Worm (Caenorhabditis elegans): ENCODE data around the gene ZK816.1.

The ZK816.1 gene

ce11 chrX:3379114-3379513 lies 27.6 kb downstream of the ZK816.1 start, which contains the start of gene sorf-1:
TSS of gene sorf-1 (minus strand) at chrX:3379248.
- TF ChIP-seq aha-1 (tag) (peak; percentile 85), nhr-48 (tag; optimal IDR thresholded peaks at IDR 0.05) (no peak), snpc-4 (tag; optimal IDR thresholded peaks at IDR 0.05) (no peak), dmd-6 (GFP tag; IDR thresholded peaks at IDR 0.05) (peak; percentile 38), lin-13 (GFP tag; optimal IDR thresholded peaks at IDR 0.05) (no peak), snpc-1.2 (GFP tag; IDR thresholded peaks at IDR 0.05) (no peak), rbr-2 (tag; optimal IDR thresholded peaks at IDR 0.05) (peak; percentile 14), hlh-30 (tag; optimal IDR thresholded peaks at IDR 0.05; ENCODE audit: insufficient read depth) (peak; percentile 39), unc-130 (GFP tag; optimal IDR thresholded peaks at IDR 0.05) (peak; percentile 9), saeg-2 (GFP tag; IDR thresholded peaks at IDR 0.05) (no peak), mep-1 (tag; optimal IDR thresholded peaks at IDR 0.05) (peak; percentile 46), hif-1 (tag; optimal IDR thresholded peaks at IDR 0.05) (peak in 1 of 2 experiments; percentile 75), ceh-32 (tag; optimal IDR thresholded peaks at IDR 0.05; ENCODE audit: poor library complexity) (no peak), dpl-1 (GFP tag; optimal IDR thresholded peaks at IDR 0.05) (peak; percentile 41), mes-2 (tag; optimal IDR thresholded peaks at IDR 0.05; ENCODE audit: poor library complexity, severe bottlenecking) (peak; percentile 95), fkh-10 (GFP tag; optimal IDR thresholded peaks at IDR 0.05) (peak; percentile 12)

DNA sequence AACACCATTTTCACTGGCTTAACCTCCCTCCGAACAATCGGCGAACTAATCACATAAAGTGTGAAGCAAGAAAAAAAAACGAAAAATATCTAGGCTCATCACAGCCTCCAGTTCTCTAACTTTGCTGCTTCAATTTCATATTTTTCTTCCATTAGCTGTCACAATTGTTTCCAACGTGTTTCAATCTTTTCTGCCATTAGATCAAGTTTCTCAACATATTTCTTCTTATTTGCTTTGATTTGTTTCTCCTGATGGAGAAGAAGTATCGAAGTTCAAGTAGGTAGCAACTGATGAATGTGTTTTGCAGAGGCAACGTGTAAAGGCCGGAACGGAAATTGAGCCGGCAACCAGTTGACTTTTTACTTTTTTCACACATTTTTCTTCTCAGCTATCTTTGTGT lies 28.7 kb downstream of the ZK816.1 start, which contains the start of gene ZK563.7:
Gene ZK563.7, plus strand, starts transcription at position 301 of the 400 bp plus-strand sequence.
- TF ChIP-seq skn-1 (tag; optimal IDR thresholded peaks at IDR 0.05) (no peak), rbr-2 (tag; optimal IDR thresholded peaks at IDR 0.05) (no peak), zfp-2 (tag; optimal IDR thresholded peaks at IDR 0.05) (no peak)

DNA sequence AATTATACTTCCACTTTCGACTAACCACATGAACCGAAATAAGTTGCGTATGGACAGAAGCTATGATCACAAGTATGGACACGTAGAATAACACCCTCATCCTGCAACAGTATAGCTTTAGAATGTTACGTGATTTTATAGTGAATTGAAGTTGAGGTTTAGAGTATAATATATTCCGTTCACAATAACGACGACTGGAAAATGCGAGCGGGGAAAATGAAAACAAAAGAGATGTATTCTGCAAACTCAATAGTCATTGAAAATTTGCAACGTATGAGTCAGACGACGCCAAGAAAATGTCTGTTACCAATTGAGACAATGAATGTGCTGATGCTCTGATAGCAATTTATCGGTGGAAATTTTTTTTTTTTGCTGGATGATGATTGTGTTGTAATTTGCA lies 33.9 kb downstream of the ZK816.1 start, which contains the start of gene acp-1:
Gene acp-1, minus strand, starts transcription at position 101 of the 400 bp plus-strand sequence.
- TF ChIP-seq unc-62 (GFP tag; optimal IDR thresholded peaks at IDR 0.05 in 1 of 2) (peak in 1 of 2 experiments; percentile 43), unc-62 (tag; optimal IDR thresholded peaks at IDR 0.05) (no peak), D1046.2 (GFP tag; IDR thresholded peaks at IDR 0.05) (no peak), lsy-2 (tag; optimal IDR thresholded peaks at IDR 0.05) (no peak)

- no peak for TF ChIP-seq lin-39 (tag; optimal IDR thresholded peaks at IDR 0.05)
- TF ChIP-seq daf-12 (tag; optimal IDR thresholded peaks at IDR 0.05): no peak
- no peak for TF ChIP-seq ama-1 (optimal IDR thresholded peaks at IDR 0.05)
- TF ChIP-seq snpc-1.2 (GFP tag; IDR thresholded peaks at IDR 0.05): no peak
Observed at ce11 chrX:3393562-3393961, 42.0 kb downstream of the ZK816.1 start, which contains the start of gene slcf-2. TSS of gene slcf-2 (plus strand) at chrX:3393862.

DNA sequence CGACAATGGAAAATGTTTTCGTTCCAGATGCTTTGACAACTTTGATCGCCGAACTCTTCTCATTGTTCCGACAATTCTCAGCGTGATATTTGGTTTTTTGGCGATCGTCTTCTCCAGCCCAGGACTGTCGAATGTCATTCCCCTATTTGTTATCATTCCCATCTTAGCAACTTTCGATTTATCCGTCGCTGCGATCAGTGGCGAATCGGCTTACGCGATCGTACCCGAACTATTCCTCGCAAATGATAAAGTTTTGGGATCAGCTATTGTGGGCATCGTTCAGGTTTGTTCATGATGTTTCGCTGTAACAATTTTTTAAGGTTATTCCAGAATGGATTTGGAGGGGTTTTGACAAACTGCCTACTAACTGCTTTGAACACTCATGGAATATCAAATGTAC lies 45.2 kb downstream of the ZK816.1 start:
- no peak for TF ChIP-seq daf-19 (GFP tag; conservative IDR thresholded peaks at IDR 0.05)
- no peak for TF ChIP-seq madf-5 (GFP tag; IDR thresholded peaks at IDR 0.05)
- peak; percentile 29 for TF ChIP-seq aha-1 (tag)
- no peak for TF ChIP-seq lin-29 (GFP tag; IDR thresholded peaks at IDR 0.05)
- TF ChIP-seq lim-7 (GFP tag; IDR thresholded peaks at IDR 0.05): no peak
- TF ChIP-seq ces-1 (GFP tag; optimal IDR thresholded peaks at IDR 0.05): no peak
- TF ChIP-seq unc-130 (GFP tag; optimal IDR thresholded peaks at IDR 0.05): no peak

DNA sequence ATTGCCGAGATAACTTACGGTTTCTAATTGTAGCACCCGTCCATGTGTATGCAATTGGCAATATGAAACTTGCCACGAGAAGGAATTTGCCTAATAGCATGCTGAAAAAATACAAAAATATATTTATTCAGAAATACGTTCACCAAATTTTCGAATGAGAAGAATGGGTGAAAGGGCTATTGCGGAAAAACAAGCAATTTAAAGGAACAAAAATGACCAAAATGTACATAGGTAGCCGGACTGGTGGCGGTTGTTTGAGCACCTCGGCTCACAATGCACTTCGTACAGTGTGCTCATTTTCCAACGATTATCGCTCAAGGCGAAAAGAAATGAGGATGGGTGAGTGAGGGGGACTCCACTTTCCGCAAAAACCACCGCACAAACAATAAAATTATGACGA lies 48.4 kb downstream of the ZK816.1 start, which contains the start of gene cht-1:
Gene cht-1, minus strand, starts transcription at position 101 of the 400 bp plus-strand sequence.
- TF ChIP-seq nhr-25 (tag; optimal IDR thresholded peaks at IDR 0.05; ENCODE audit: borderline replicate concordance, insufficient read depth) (no peak), tag-97 (GFP tag; IDR thresholded peaks at IDR 0.05) (no peak), ceh-20 (GFP tag; IDR thresholded peaks at IDR 0.05) (no peak), dmd-9 (GFP tag; IDR thresholded peaks at IDR 0.05) (no peak), lin-15B (tag; optimal IDR thresholded peaks at IDR 0.05) (no peak), nhr-76 (tag; optimal IDR thresholded peaks at IDR 0.05) (no peak)
